6 worm cellular contexts compared by ENCODE assay signal in genomic region chrIII:3734990-3735389, ce11.
A peak's percentile ranks its signal among the peaks of the same experiment; 100 is the strongest.
TF ChIP-seq lines count a peak whose summit lies in the region.

evl-18 (minus strand) TSS chrIII:3735039.

TF ChIP-seq in whole organism, L1 larva, 84 proteins besides CTCF, POLR2A, EP300 and RAD21 (continues in another document):
- TF ChIP-seq nhr-47 (tag; optimal IDR thresholded peaks at IDR 0.05; lab: Kevin White, UChicago), result no peak
- TF ChIP-seq aha-1 (tag; optimal IDR thresholded peaks at IDR 0.05; lab: Kevin White, UChicago), result no peak
- TF ChIP-seq efl-3 (GFP tag; optimal IDR thresholded peaks at IDR 0.05; lab: Kevin White, UChicago), result no peak
- TF ChIP-seq xbp-1 (tag; optimal IDR thresholded peaks at IDR 0.05; lab: Kevin White, UChicago), result no peak
- TF ChIP-seq dpl-1 (GFP tag; optimal IDR thresholded peaks at IDR 0.05; lab: Kevin White, UChicago), result peak; percentile 62 to 84 (median 70)
- TF ChIP-seq nhr-85 (tag; lab: Kevin White, UChicago), result no peak
- no peak for TF ChIP-seq lin-39 (tag; optimal IDR thresholded peaks at IDR 0.05; lab: Kevin White, UChicago)
- no peak for TF ChIP-seq hlh-17 (GFP tag; optimal IDR thresholded peaks at IDR 0.05; lab: Kevin White, UChicago; ENCODE audit: borderline replicate concordance)
- no peak for TF ChIP-seq tbx-2 (tag; optimal IDR thresholded peaks at IDR 0.05; lab: Kevin White, UChicago)
- TF ChIP-seq unc-86 (tag; optimal IDR thresholded peaks at IDR 0.05; lab: Kevin White, UChicago), result no peak
- no peak for TF ChIP-seq jun-1 (tag; optimal IDR thresholded peaks at IDR 0.05; lab: Kevin White, UChicago)
- TF ChIP-seq zip-4 (GFP tag; optimal IDR thresholded peaks at IDR 0.05; lab: Kevin White, UChicago), result no peak
- TF ChIP-seq vab-15 (tag; optimal IDR thresholded peaks at IDR 0.05; lab: Kevin White, UChicago), result no peak
- no peak for TF ChIP-seq ceh-63 (GFP tag; optimal IDR thresholded peaks at IDR 0.05; lab: Kevin White, UChicago)
- peak; percentile 51 to 83 for TF ChIP-seq lin-35 (GFP tag; optimal IDR thresholded peaks at IDR 0.05; lab: Kevin White, UChicago)
- no peak for TF ChIP-seq hlh-4 (tag; optimal IDR thresholded peaks at IDR 0.05; lab: Kevin White, UChicago)

TF ChIP-seq in whole organism, L2 larva, 48 proteins besides CTCF, POLR2A, EP300 and RAD21:
- TF ChIP-seq lin-13 (GFP tag; optimal IDR thresholded peaks at IDR 0.05; lab: Kevin White, UChicago) (no peak), gmeb-1 (tag; optimal IDR thresholded peaks at IDR 0.05; lab: Kevin White, UChicago) (peak; percentile 38), C34F6.9 (tag; optimal IDR thresholded peaks at IDR 0.05; lab: Kevin White, UChicago) (peak; percentile 49), nhr-129 (tag; optimal IDR thresholded peaks at IDR 0.05; lab: Kevin White, UChicago) (peak; percentile 9), unc-55 (GFP tag; optimal IDR thresholded peaks at IDR 0.05; lab: Kevin White, UChicago) (peak; percentile 43), lsy-2 (tag; optimal IDR thresholded peaks at IDR 0.05; lab: Kevin White, UChicago) (peak in 1 of 2 experiments; percentile 30)

TF ChIP-seq in whole organism, L3 larva, 47 proteins besides CTCF, POLR2A, EP300 and RAD21 (continues in another document):
- TF ChIP-seq pqm-1 (tag; optimal IDR thresholded peaks at IDR 0.05; lab: Kevin White, UChicago) (no peak), nhr-12 (tag; optimal IDR thresholded peaks at IDR 0.05; lab: Kevin White, UChicago) (no peak), fkh-2 (tag; optimal IDR thresholded peaks at IDR 0.05; lab: Kevin White, UChicago) (no peak), fkh-10 (GFP tag; optimal IDR thresholded peaks at IDR 0.05; lab: Kevin White, UChicago) (no peak), nhr-11 (tag; optimal IDR thresholded peaks at IDR 0.05; lab: Kevin White, UChicago) (no peak), snpc-4 (tag; optimal IDR thresholded peaks at IDR 0.05; lab: Kevin White, UChicago) (no peak), egl-5 (tag; optimal IDR thresholded peaks at IDR 0.05; lab: Kevin White, UChicago) (no peak), unc-39 (tag; optimal IDR thresholded peaks at IDR 0.05; lab: Kevin White, UChicago) (no peak), nfya-1 (tag; optimal IDR thresholded peaks at IDR 0.05; lab: Kevin White, UChicago; ENCODE audit: insufficient read depth) (peak; percentile 27), pha-4 (tag; optimal IDR thresholded peaks at IDR 0.05; lab: Kevin White, UChicago) (peak; percentile 18), nhr-77 (tag; optimal IDR thresholded peaks at IDR 0.05; lab: Kevin White, UChicago) (no peak), aly-2 (tag; optimal IDR thresholded peaks at IDR 0.05; lab: Kevin White, UChicago) (no peak), zag-1 (tag; optimal IDR thresholded peaks at IDR 0.05; lab: Kevin White, UChicago) (no peak), lin-39 (tag; optimal IDR thresholded peaks at IDR 0.05; lab: Kevin White, UChicago) (peak; percentile 13), lin-15B (tag; optimal IDR thresholded peaks at IDR 0.05; lab: Kevin White, UChicago) (peak; percentile 50), skn-1 (tag; optimal IDR thresholded peaks at IDR 0.05; lab: Kevin White, UChicago) (no peak), mml-1 (tag; optimal IDR thresholded peaks at IDR 0.05; lab: Kevin White, UChicago) (no peak), elt-2 (tag; optimal IDR thresholded peaks at IDR 0.05; lab: Kevin White, UChicago) (no peak), fos-1 (tag; optimal IDR thresholded peaks at IDR 0.05; lab: Kevin White, UChicago) (no peak)

TF ChIP-seq in whole organism, L4 larva, 104 proteins besides CTCF, POLR2A, EP300 and RAD21:
- TF ChIP-seq mes-2 (tag; optimal IDR thresholded peaks at IDR 0.05; lab: Kevin White, UChicago; ENCODE audit: poor library complexity, severe bottlenecking) (peak; percentile 15), nhr-10 (tag; optimal IDR thresholded peaks at IDR 0.05; lab: Kevin White, UChicago) (no peak), lin-38 (GFP tag; IDR thresholded peaks at IDR 0.05; lab: Robert Waterston, UW) (peak; percentile 71), lsy-2 (tag; optimal IDR thresholded peaks at IDR 0.05; lab: Kevin White, UChicago) (peak in 1 of 2 experiments; percentile 33), dpl-1 (GFP tag; optimal IDR thresholded peaks at IDR 0.05; lab: Kevin White, UChicago) (peak; percentile 58)

TF ChIP-seq in whole organism, mixed stage, embryonic, 35 proteins besides CTCF, POLR2A, EP300 and RAD21:
- TF ChIP-seq blmp-1 (tag; optimal IDR thresholded peaks at IDR 0.05; lab: Kevin White, UChicago), result no peak
- TF ChIP-seq pha-4 (tag; optimal IDR thresholded peaks at IDR 0.05; lab: Kevin White, UChicago), result peak; percentile 25
- TF ChIP-seq ham-2 (GFP tag; optimal IDR thresholded peaks at IDR 0.05; lab: Kevin White, UChicago), result no peak
- peak; percentile 2 for TF ChIP-seq tbx-8 (GFP tag; optimal IDR thresholded peaks at IDR 0.05; lab: Kevin White, UChicago)
- TF ChIP-seq nhr-2 (tag; optimal IDR thresholded peaks at IDR 0.05; lab: Kevin White, UChicago), result peak; percentile 22
- TF ChIP-seq zip-8 (tag; optimal IDR thresholded peaks at IDR 0.05; lab: Kevin White, UChicago), result peak; percentile 65

TF ChIP-seq in whole organism, young adult, 124 proteins besides CTCF, POLR2A, EP300 and RAD21:
- TF ChIP-seq mcd-1 (GFP tag; IDR thresholded peaks at IDR 0.05; lab: Robert Waterston, UW), result peak; percentile 69
- peak; percentile 38 for TF ChIP-seq efl-1 (GFP tag; optimal IDR thresholded peaks at IDR 0.05; lab: Kevin White, UChicago)
- no peak for TF ChIP-seq Y56A3A.18 (GFP tag; IDR thresholded peaks at IDR 0.05; lab: Robert Waterston, UW)
